Worm (Caenorhabditis elegans) whole organism, L4 larva: ENCODE measurements around the gene erfa-3.
A peak's percentile ranks its signal among the peaks of the same experiment; 100 is the strongest.

ENCODE experiments used
- D1046.2 ChIP-seq: fragments of 200-800 bp; sonication (Bioruptor generic); IDR thresholded peaks from 2 replicates; pipeline ENCODE4 v1.3.6; 2022; ENCODE audit warnings: missing genetic modification characterization, missing compliant biosample characterization
- F44E2.7 ChIP-seq: fragments of 200-800 bp; sonication (Bioruptor generic); IDR thresholded peaks from 2 replicates; pipeline ENCODE4 v2.1.2; 2022; ENCODE audit warnings: missing genetic modification characterization, missing compliant biosample characterization
- F49E8.2 ChIP-seq: sonication (generic microtip); optimal IDR thresholded peaks from 2 replicates; lab custom pipeline; 2016; ENCODE audit warnings: missing compliant biosample characterization, mild to moderate bottlenecking, missing genetic modification characterization, borderline replicate concordance
- T26A8.4 ChIP-seq: fragments of 200-800 bp; sonication (Bioruptor generic); IDR thresholded peaks from 2 replicates; pipeline ENCODE4 v1.3.6; 2022; ENCODE audit warnings: missing genetic modification characterization, missing compliant biosample characterization
- Y105C5A.15 ChIP-seq: fragments of 200-800 bp; sonication (Bioruptor generic); IDR thresholded peaks from 2 replicates; pipeline ENCODE4 v1.3.6; 2022; ENCODE audit warnings: missing genetic modification characterization, missing compliant biosample characterization
- Y48G9A.11 ChIP-seq: fragments of 200-800 bp; sonication (Bioruptor generic); IDR thresholded peaks from 2 replicates; pipeline ENCODE4 v1.3.6; 2022; ENCODE audit warnings: missing genetic modification reagents, missing genetic modification characterization, missing compliant biosample characterization
- Y5F2A.4 ChIP-seq: fragments of 200-800 bp; sonication (Bioruptor generic); optimal IDR thresholded peaks from 2 replicates; lab custom pipeline; 2018; ENCODE audit warnings: mild to moderate bottlenecking, missing genetic modification characterization, missing compliant biosample characterization
- aly-2 ChIP-seq: sonication (generic microtip); optimal IDR thresholded peaks from 2 replicates; lab custom pipeline; 2018; ENCODE audit warnings: missing biosample characterization, missing genetic modification characterization
- ama-1 ChIP-seq: fragments of 150-350 bp; optimal IDR thresholded peaks from 2 replicates; lab custom pipeline; 2014; ENCODE audit warnings: inconsistent platforms, mixed read lengths
- arid-1 ChIP-seq: fragments of 200-800 bp; sonication (Bioruptor generic); conservative IDR thresholded peaks from 2 replicates; pipeline ENCODE4 v1.3.6; 2022; ENCODE audit warnings: missing genetic modification reagents, missing genetic modification characterization, missing compliant biosample characterization
- attf-4 ChIP-seq: sonication (generic microtip); optimal IDR thresholded peaks from 3 replicates; lab custom pipeline; 2017; ENCODE audit warnings: missing biosample characterization, missing genetic modification characterization
- ceh-20 ChIP-seq: fragments of 200-800 bp; sonication (Bioruptor generic); IDR thresholded peaks from 2 replicates; pipeline ENCODE4 v1.3.6; 2022; ENCODE audit warnings: missing genetic modification reagents, missing genetic modification characterization, missing compliant biosample characterization
- ceh-28 ChIP-seq: fragments of 150-350 bp; optimal IDR thresholded peaks from 2 replicates; lab custom pipeline; 2014; ENCODE audit warnings: missing biosample characterization, missing genetic modification reagents, missing genetic modification characterization
- ceh-82 ChIP-seq: sonication (generic microtip); optimal IDR thresholded peaks from 2 replicates; lab custom pipeline; 2017; ENCODE audit warnings: missing biosample characterization, missing genetic modification characterization
- cey-2 ChIP-seq: sonication (generic microtip); optimal IDR thresholded peaks from 3 replicates; lab custom pipeline; 2017; ENCODE audit warnings: missing genetic modification characterization, mild to moderate bottlenecking, missing compliant biosample characterization, antibody characterized with exemption, borderline replicate concordance; ENCODE audit not compliant: insufficient read depth
- ctbp-1 ChIP-seq: fragments of 200-800 bp; sonication (Bioruptor generic); IDR thresholded peaks from 2 replicates; pipeline ENCODE4 v1.3.6; 2022; ENCODE audit warnings: missing genetic modification reagents, missing genetic modification characterization, missing compliant biosample characterization
- daf-12 ChIP-seq: fragments of 150-350 bp; optimal IDR thresholded peaks from 2 replicates; lab custom pipeline; 2014; ENCODE audit warnings: missing biosample characterization, missing genetic modification reagents, missing genetic modification characterization
- dmd-6 ChIP-seq: fragments of 200-800 bp; sonication (Bioruptor generic); IDR thresholded peaks from 2 replicates; pipeline ENCODE4 v1.3.6; 2022; ENCODE audit warnings: missing genetic modification reagents, missing genetic modification characterization, missing compliant biosample characterization
- dmd-8 ChIP-seq: fragments of 200-800 bp; sonication (Bioruptor generic); IDR thresholded peaks from 2 replicates; pipeline ENCODE4 v1.3.6; 2022; ENCODE audit warnings: missing genetic modification characterization, missing compliant biosample characterization
- duxl-1 ChIP-seq: sonication (generic microtip); optimal IDR thresholded peaks from 2 replicates; lab custom pipeline; 2016; ENCODE audit warnings: mild to moderate bottlenecking, missing genetic modification characterization, moderate library complexity, missing compliant biosample characterization; ENCODE audit not compliant: poor library complexity
- dve-1 ChIP-seq: sonication (generic microtip); optimal IDR thresholded peaks from 2 replicates; lab custom pipeline; 2017; ENCODE audit warnings: antibody characterized with exemption, mild to moderate bottlenecking, missing genetic modification characterization, missing compliant biosample characterization; ENCODE audit not compliant: insufficient read depth
- hif-1 ChIP-seq, 2 experiments: sonication (generic microtip); optimal IDR thresholded peaks; 2 replicates each; lab custom pipeline; 2016 to 2017; ENCODE audit warnings: missing compliant biosample characterization in 2 of 2, missing genetic modification characterization in 2 of 2, missing genetic modification reagents in 2 of 2, missing genotype in 2 of 2, mild to moderate bottlenecking in 1 of 2
- hlh-11 ChIP-seq: fragments of 200-800 bp; sonication (Bioruptor generic); optimal IDR thresholded peaks from 2 replicates; lab custom pipeline; 2018; ENCODE audit warnings: mild to moderate bottlenecking, missing genetic modification characterization, missing compliant biosample characterization
- hlh-30 ChIP-seq: sonication (generic microtip); optimal IDR thresholded peaks from 2 replicates; lab custom pipeline; 2017; ENCODE audit warnings: antibody characterized with exemption, mild to moderate bottlenecking, missing genetic modification characterization, missing compliant biosample characterization; ENCODE audit not compliant: insufficient read depth
- jun-1 ChIP-seq: fragments of 150-350 bp; optimal IDR thresholded peaks from 2 replicates; lab custom pipeline; 2014; ENCODE audit warnings: missing biosample characterization, missing genetic modification reagents, missing genetic modification characterization
- lim-7 ChIP-seq: fragments of 200-800 bp; sonication (Bioruptor generic); IDR thresholded peaks from 2 replicates; pipeline ENCODE4 v1.3.6; 2022; ENCODE audit warnings: missing genetic modification characterization, missing compliant biosample characterization
- lin-1 ChIP-seq: fragments of 200-800 bp; sonication (Bioruptor generic); IDR thresholded peaks from 2 replicates; pipeline ENCODE4 v1.3.6; 2022; ENCODE audit warnings: missing genetic modification reagents, missing genetic modification characterization, missing compliant biosample characterization
- lin-13 ChIP-seq: fragments of 150-350 bp; optimal IDR thresholded peaks from 2 replicates; lab custom pipeline; 2014; ENCODE audit warnings: missing biosample characterization, missing genetic modification reagents, missing genetic modification characterization
- lin-15B ChIP-seq: fragments of 150-350 bp; sonication (generic microtip); optimal IDR thresholded peaks from 3 replicates; lab custom pipeline; 2014; ENCODE audit warnings: missing biosample characterization, missing genetic modification characterization
- lin-38 ChIP-seq: fragments of 200-800 bp; sonication (Bioruptor generic); IDR thresholded peaks from 2 replicates; pipeline ENCODE4 v1.3.6; 2022; ENCODE audit warnings: missing genetic modification reagents, missing genetic modification characterization, missing compliant biosample characterization
- lin-39 ChIP-seq: fragments of 150-350 bp; optimal IDR thresholded peaks from 2 replicates; lab custom pipeline; 2014; ENCODE audit warnings: missing biosample characterization, missing genetic modification reagents, missing genetic modification characterization
- madf-5 ChIP-seq, 2 experiments: fragments of 200-800 bp; sonication (Bioruptor generic); IDR thresholded peaks; 2 replicates each; pipeline ENCODE4 v1.3.6; 2022; ENCODE audit warnings: missing compliant biosample characterization in 2 of 2, missing genetic modification characterization in 2 of 2
- madf-9 ChIP-seq: fragments of 200-800 bp; sonication (Bioruptor generic); conservative IDR thresholded peaks from 2 replicates; pipeline ENCODE4 v1.3.6; 2022; ENCODE audit warnings: missing genetic modification reagents, missing genetic modification characterization, missing compliant biosample characterization
- mdl-1 ChIP-seq, 2 experiments: fragments of 150-350 bp in 1 of 2; sonication (generic microtip) in 1 of 2; optimal IDR thresholded peaks; 2 replicates each; lab custom pipeline; 2014 to 2017; ENCODE audit warnings: missing biosample characterization in 2 of 2, missing genetic modification characterization in 2 of 2
- mxl-2 ChIP-seq: fragments of 200-800 bp; sonication (Bioruptor generic); conservative IDR thresholded peaks from 2 replicates; pipeline ENCODE4 v1.3.6; 2022; ENCODE audit warnings: missing genetic modification reagents, missing genetic modification characterization, missing compliant biosample characterization
- mxl-3 ChIP-seq: fragments of 200-800 bp; sonication (Bioruptor generic); optimal IDR thresholded peaks from 2 replicates; lab custom pipeline; 2018; ENCODE audit warnings: mild to moderate bottlenecking, missing genetic modification characterization, missing compliant biosample characterization
- nhr-28 ChIP-seq: fragments of 150-350 bp; optimal IDR thresholded peaks from 2 replicates; lab custom pipeline; 2014; ENCODE audit warnings: missing biosample characterization, missing genetic modification characterization
- nhr-41 ChIP-seq: fragments of 200-800 bp; sonication (Bioruptor generic); IDR thresholded peaks from 2 replicates; pipeline ENCODE4 v1.3.6; 2022; ENCODE audit warnings: missing genetic modification reagents, missing genetic modification characterization, missing compliant biosample characterization
- nhr-6 ChIP-seq: fragments of 150-350 bp; optimal IDR thresholded peaks from 2 replicates; lab custom pipeline; 2014; ENCODE audit warnings: missing biosample characterization, missing genetic modification characterization
- nhr-76 ChIP-seq: fragments of 150-350 bp; optimal IDR thresholded peaks from 2 replicates; lab custom pipeline; 2014; ENCODE audit warnings: missing biosample characterization, missing genetic modification characterization
- php-3 ChIP-seq: fragments of 200-800 bp; sonication (Bioruptor generic); IDR thresholded peaks from 2 replicates; pipeline ENCODE4 v1.3.6; 2022; ENCODE audit warnings: missing genetic modification reagents, missing genetic modification characterization, missing compliant biosample characterization
- rbr-2 ChIP-seq: sonication (generic microtip); optimal IDR thresholded peaks from 2 replicates; lab custom pipeline; 2016; ENCODE audit warnings: missing genotype, missing genetic modification characterization, missing compliant biosample characterization
- sdz-12 ChIP-seq: fragments of 200-800 bp; sonication (Bioruptor generic); optimal IDR thresholded peaks from 2 replicates; lab custom pipeline; 2018; ENCODE audit warnings: mild to moderate bottlenecking, missing genetic modification characterization, missing compliant biosample characterization
- snpc-4 ChIP-seq: fragments of 150-350 bp; optimal IDR thresholded peaks from 2 replicates; lab custom pipeline; 2014; ENCODE audit warnings: missing biosample characterization, missing genetic modification characterization
- spr-1 ChIP-seq: sonication (generic microtip); optimal IDR thresholded peaks from 2 replicates; lab custom pipeline; 2016; ENCODE audit warnings: mild to moderate bottlenecking, missing genetic modification characterization, missing compliant biosample characterization
- spr-3 ChIP-seq: fragments of 200-800 bp; sonication (Bioruptor generic); optimal IDR thresholded peaks from 2 replicates; lab custom pipeline; 2018; ENCODE audit warnings: mild to moderate bottlenecking, missing genetic modification characterization, missing compliant biosample characterization
- unc-130 ChIP-seq: sonication (generic microtip); optimal IDR thresholded peaks from 2 replicates; lab custom pipeline; 2016; ENCODE audit warnings: missing genetic modification reagents, missing genetic modification characterization, missing compliant biosample characterization
- ztf-7 ChIP-seq: fragments of 150-350 bp; optimal IDR thresholded peaks from 2 replicates; lab custom pipeline; 2014; ENCODE audit warnings: missing biosample characterization, missing genetic modification characterization

The erfa-3 gene

DNA sequence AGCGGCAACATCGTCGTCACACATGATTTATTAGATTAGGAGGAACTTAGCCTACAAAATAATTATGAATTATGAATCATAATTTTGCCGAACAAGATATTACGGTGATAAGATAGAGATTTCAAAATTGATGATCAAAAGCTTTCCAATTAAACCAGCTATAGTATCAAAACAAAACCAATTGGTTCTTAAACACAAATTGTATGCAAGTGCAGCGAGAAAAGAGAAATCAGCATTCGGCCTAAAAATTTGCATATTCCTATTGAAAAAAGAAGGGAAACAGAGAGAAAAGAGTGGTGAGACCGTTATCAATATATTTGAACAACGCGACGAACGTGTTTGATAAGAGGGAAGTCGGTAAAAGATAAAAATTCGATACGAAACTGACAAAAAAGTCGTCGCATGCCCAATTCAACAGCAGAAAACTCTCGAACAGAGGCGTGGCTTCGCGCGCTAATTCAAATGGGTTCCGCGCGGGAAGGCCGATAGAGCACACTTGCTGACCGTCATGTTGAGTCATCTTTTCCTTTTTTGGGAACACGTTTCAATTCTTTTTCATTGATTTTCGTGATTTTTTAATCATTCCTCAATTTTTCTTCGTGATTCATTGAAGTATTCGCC, 34.7 kb downstream of the erfa-3 start, which contains the start of gene act-2 (continued):
- TF ChIP-seq spr-1 (peak; percentile 37), mxl-2 (GFP tag; lab: Robert Waterston, UW) (no peak), Y48G9A.11 (0 out of 2 replicates have a peak, but pooled peaks have one; percentile 42), php-3 (GFP tag; lab: Robert Waterston, UW) (no peak), ama-1 (no peak), duxl-1 (peak; percentile 10), attf-4 (tag; lab: Kevin White, UChicago) (no peak), mdl-1 (tag; optimal IDR thresholded peaks at IDR 0.05; lab: Kevin White, UChicago) (peak in 1 of 2 experiments; percentile 69), aly-2 (no peak), ceh-28 (tag; lab: Kevin White, UChicago) (no peak), lim-7 (GFP tag; lab: Robert Waterston, UW) (no peak), mxl-3 (GFP tag; lab: Kevin White, UChicago) (peak; percentile 84), F44E2.7 (GFP tag; lab: Robert Waterston, UW) (no peak), sdz-12 (GFP tag; lab: Kevin White, UChicago) (no peak), spr-3 (GFP tag; lab: Kevin White, UChicago) (no peak), dve-1 (tag; lab: Kevin White, UChicago) (peak; percentile 78), T26A8.4 (GFP tag; lab: Robert Waterston, UW) (no peak), Y5F2A.4 (GFP tag; lab: Kevin White, UChicago) (no peak), D1046.2 (GFP tag; lab: Robert Waterston, UW) (no peak), jun-1 (tag; lab: Kevin White, UChicago) (no peak), Y105C5A.15 (GFP tag; lab: Robert Waterston, UW) (no peak), nhr-6 (tag; lab: Kevin White, UChicago) (peak; percentile 61), nhr-41 (GFP tag; lab: Robert Waterston, UW) (no peak), lin-39 (tag; lab: Kevin White, UChicago) (no peak), hlh-30 (tag; lab: Kevin White, UChicago) (peak; percentile 88), F49E8.2 (tag; lab: Kevin White, UChicago) (no peak), lin-1 (GFP tag; lab: Robert Waterston, UW) (no peak), dmd-8 (GFP tag; lab: Robert Waterston, UW) (no peak), lin-15B (tag; lab: Kevin White, UChicago) (no peak), ctbp-1 (GFP tag; lab: Robert Waterston, UW) (0 out of 2 replicates have a peak, but pooled peaks have one; percentile 26), madf-9 (GFP tag; lab: Robert Waterston, UW) (peak; percentile 59; the same call in 1 of the 2 replicates)

DNA sequence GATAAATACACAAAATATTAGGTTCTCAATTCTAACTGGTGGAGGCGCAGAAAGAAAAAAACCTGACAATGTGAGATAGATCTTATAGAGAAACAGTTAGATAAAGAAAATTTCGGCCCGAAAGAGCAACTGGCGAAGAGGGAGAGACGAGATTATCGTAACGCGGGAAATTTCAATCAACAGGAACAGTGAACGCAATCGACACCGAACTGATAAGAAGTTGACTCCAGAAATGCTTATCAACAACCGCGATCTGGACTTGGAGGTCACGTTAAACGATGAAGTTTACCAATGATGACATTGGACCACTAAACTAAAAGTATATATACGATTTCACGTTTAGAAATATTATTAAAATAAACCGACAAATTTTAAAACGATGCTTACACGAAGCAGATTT, 36.5 kb downstream of the erfa-3 start:
- TF ChIP-seq lin-38 (GFP tag; lab: Robert Waterston, UW) (peak; percentile 83), F44E2.7 (GFP tag; lab: Robert Waterston, UW) (0 out of 2 replicates have a peak, but pooled peaks have one; percentile 30), lin-13 (GFP tag; lab: Kevin White, UChicago) (peak; percentile 50), lin-15B (tag; lab: Kevin White, UChicago) (no peak), mxl-2 (GFP tag; lab: Robert Waterston, UW) (peak; percentile 50; the same call in 1 of the 2 replicates), ceh-82 (no peak), rbr-2 (no peak), dve-1 (tag; lab: Kevin White, UChicago) (peak; percentile 1), ceh-20 (no peak), spr-1 (no peak), hif-1 (tag; optimal IDR thresholded peaks at IDR 0.05; lab: Kevin White, UChicago) (no peak), ztf-7 (no peak), cey-2 (tag; lab: Kevin White, UChicago) (no peak), dmd-6 (GFP tag; lab: Robert Waterston, UW) (peak; percentile 22; the same call in 1 of the 2 replicates), hlh-11 (tag; lab: Kevin White, UChicago) (peak; percentile 15), daf-12 (tag; lab: Kevin White, UChicago) (no peak), arid-1 (GFP tag; lab: Robert Waterston, UW) (peak; percentile 78), unc-130 (GFP tag; lab: Kevin White, UChicago) (peak; percentile 39), snpc-4 (no peak), madf-5 (GFP tag; IDR thresholded peaks at IDR 0.05; lab: Robert Waterston, UW) (peak in 1 of 2 experiments; percentile 83; a peak in 2 of 4 replicates), nhr-28 (tag; lab: Kevin White, UChicago) (peak; percentile 12), nhr-76 (tag; lab: Kevin White, UChicago) (no peak)
